Fruit fly (Drosophila melanogaster): Measurements from ENCODE around the gene CG10581.

DNA sequence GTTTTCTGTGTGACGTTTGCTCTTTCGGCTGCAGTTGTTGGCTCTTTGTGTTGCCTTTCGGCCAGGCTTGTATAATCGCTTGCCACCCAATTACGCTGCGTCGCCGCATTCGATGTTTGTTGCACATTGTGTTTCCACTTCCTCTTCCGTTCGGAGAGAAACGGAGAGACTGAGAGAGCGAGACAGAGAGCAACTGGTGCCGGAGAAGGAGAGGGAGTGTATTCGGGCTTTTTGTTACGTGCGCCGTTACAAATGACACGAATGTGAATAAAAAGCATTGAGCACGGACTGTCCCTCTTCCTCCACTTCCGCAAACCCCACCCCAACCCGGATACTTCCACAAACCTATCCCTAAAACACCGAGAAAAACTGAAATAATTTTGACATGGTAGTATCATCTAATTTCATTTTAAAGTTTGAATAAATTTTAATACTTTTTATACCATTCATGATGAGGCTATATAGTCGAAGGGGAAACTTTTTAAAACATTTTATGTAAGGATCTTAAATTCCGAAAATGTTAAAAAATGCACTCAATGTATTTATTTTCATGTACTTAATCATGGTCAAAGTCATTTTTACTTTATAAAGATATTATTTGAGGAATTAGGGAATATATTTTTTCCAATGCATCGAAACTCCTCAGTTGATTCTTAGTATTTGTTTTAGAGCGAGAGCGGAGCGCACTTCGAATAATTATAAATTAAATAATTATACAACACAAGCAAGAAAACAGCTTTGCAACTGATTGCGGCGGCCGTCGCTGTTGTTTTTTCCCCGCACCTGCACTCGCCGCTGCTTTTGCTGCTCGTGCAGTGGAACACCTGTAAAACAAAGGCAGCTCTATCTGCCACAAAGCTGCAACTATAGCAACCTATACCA lies 26.4 kb upstream of the CG10581 start:
- TF ChIP-seq Blimp-1 (GFP tag; optimal IDR thresholded peaks at IDR 0.05) (peak; percentile 1), fd59A (GFP tag; optimal IDR thresholded peaks at IDR 0.05) (no peak)
